Worm (Caenorhabditis elegans) whole organism, L1 larva: Measurements from ENCODE around the gene C35D10.12.
A peak's percentile ranks its signal among the peaks of the same experiment; 100 is the strongest.

Experiments used
- C04F5.9 ChIP-seq: sonication (generic microtip); optimal IDR thresholded peaks from 2 replicates; lab custom pipeline; 2016; ENCODE audit warnings: missing genetic modification characterization, missing compliant biosample characterization
- C16A3.4 ChIP-seq: fragments of 150-350 bp; optimal IDR thresholded peaks from 2 replicates; lab custom pipeline; 2014; ENCODE audit warnings: missing biosample characterization, missing genetic modification characterization
- C34B4.2 ChIP-seq: sonication (generic microtip); optimal IDR thresholded peaks from 2 replicates; lab custom pipeline; 2017; ENCODE audit warnings: mild to moderate bottlenecking, missing genetic modification characterization, missing compliant biosample characterization
- F16B12.6 ChIP-seq: fragments of 150-350 bp; optimal IDR thresholded peaks from 2 replicates; lab custom pipeline; 2014; ENCODE audit warnings: missing biosample characterization, missing genetic modification characterization
- aha-1 ChIP-seq: fragments of 150-350 bp; optimal IDR thresholded peaks from 2 replicates; lab custom pipeline; 2014; ENCODE audit warnings: missing biosample characterization, missing genetic modification characterization
- aly-2 ChIP-seq: fragments of 150-350 bp; optimal IDR thresholded peaks from 2 replicates; lab custom pipeline; 2014; ENCODE audit warnings: missing biosample characterization, missing genetic modification characterization
- blmp-1 ChIP-seq: fragments of 150-350 bp; optimal IDR thresholded peaks from 2 replicates; lab custom pipeline; 2014; ENCODE audit warnings: missing biosample characterization, missing genetic modification characterization
- ceh-8 ChIP-seq: fragments of 200-800 bp; sonication (Bioruptor generic); optimal IDR thresholded peaks from 2 replicates; lab custom pipeline; 2018; ENCODE audit warnings: mild to moderate bottlenecking, missing genetic modification characterization, moderate library complexity, missing compliant biosample characterization
- ceh-90 ChIP-seq: sonication (generic microtip); optimal IDR thresholded peaks from 2 replicates; lab custom pipeline; 2016; ENCODE audit warnings: missing genetic modification characterization, missing compliant biosample characterization
- dpl-1 ChIP-seq, 3 experiments: fragments of 150-350 bp in 2 of 3; sonication (generic microtip) in 1 of 3; optimal IDR thresholded peaks; 2 replicates each; lab custom pipeline; 2014 to 2017; ENCODE audit warnings: missing biosample characterization in 3 of 3, missing genetic modification characterization in 3 of 3, missing genetic modification reagents in 3 of 3
- dsc-1 ChIP-seq: sonication (generic microtip); optimal IDR thresholded peaks from 2 replicates; lab custom pipeline; 2016; ENCODE audit warnings: mild to moderate bottlenecking, missing genetic modification characterization, missing compliant biosample characterization
- efl-1 ChIP-seq, 4 experiments: fragments of 150-350 bp; optimal IDR thresholded peaks in 3 of 4; peaks in 1 of 4; 1 replicate in 1 of 4; 2 replicates in 3 of 4; lab custom pipeline; 2014; ENCODE audit warnings: missing biosample characterization in 2 of 4, missing genetic modification characterization in 2 of 4, missing genetic modification reagents in 2 of 4
- efl-3 ChIP-seq: fragments of 200-800 bp; sonication (Bioruptor generic); optimal IDR thresholded peaks from 2 replicates; lab custom pipeline; 2018; ENCODE audit warnings: mild to moderate bottlenecking, missing genetic modification characterization, missing compliant biosample characterization
- elt-2 ChIP-seq: sonication (generic microtip); optimal IDR thresholded peaks from 2 replicates; lab custom pipeline; 2016; ENCODE audit warnings: missing genetic modification characterization, mild to moderate bottlenecking, inconsistent platforms, missing compliant biosample characterization, missing genetic modification reagents
- fkh-8 ChIP-seq: sonication (generic microtip); optimal IDR thresholded peaks from 2 replicates; lab custom pipeline; 2016; ENCODE audit warnings: mild to moderate bottlenecking, missing genetic modification characterization, missing compliant biosample characterization
- fos-1 ChIP-seq: fragments of 150-350 bp; optimal IDR thresholded peaks from 2 replicates; lab custom pipeline; 2014; ENCODE audit warnings: missing biosample characterization, missing genetic modification characterization
- grh-1 ChIP-seq: fragments of 200-800 bp; sonication (Bioruptor generic); IDR thresholded peaks from 2 replicates; pipeline ENCODE4 v1.3.6; 2022; ENCODE audit warnings: missing genetic modification reagents, missing genetic modification characterization, missing compliant biosample characterization
- hpl-2 ChIP-seq: fragments of 150-350 bp; optimal IDR thresholded peaks from 2 replicates; lab custom pipeline; 2014; ENCODE audit warnings: missing biosample characterization, missing genetic modification reagents, missing genetic modification characterization
- isw-1 ChIP-seq: fragments of 200-800 bp; sonication (Bioruptor generic); IDR thresholded peaks from 2 replicates; pipeline ENCODE4 v1.3.6; 2022; ENCODE audit warnings: missing genetic modification characterization, missing compliant biosample characterization
- jun-1 ChIP-seq: fragments of 150-350 bp; optimal IDR thresholded peaks from 2 replicates; lab custom pipeline; 2014; ENCODE audit warnings: missing biosample characterization, missing genetic modification reagents, missing genetic modification characterization
- lin-13 ChIP-seq: fragments of 150-350 bp; optimal IDR thresholded peaks from 2 replicates; lab custom pipeline; 2014; ENCODE audit warnings: missing biosample characterization, missing genetic modification reagents, missing genetic modification characterization
- lin-14 ChIP-seq: fragments of 200-800 bp; sonication (Bioruptor generic); optimal IDR thresholded peaks from 2 replicates; lab custom pipeline; 2018; ENCODE audit warnings: mild to moderate bottlenecking, missing genetic modification characterization, moderate library complexity, missing compliant biosample characterization
- lin-39 ChIP-seq: fragments of 150-350 bp; optimal IDR thresholded peaks from 2 replicates; lab custom pipeline; 2014; ENCODE audit warnings: missing biosample characterization, missing genetic modification reagents, missing genetic modification characterization
- lsy-2 ChIP-seq, 2 experiments: fragments of 150-350 bp; optimal IDR thresholded peaks; 2 replicates each; lab custom pipeline; 2014; ENCODE audit warnings: missing biosample characterization in 2 of 2, missing genetic modification characterization in 2 of 2
- mab-9 ChIP-seq: fragments of 200-800 bp; sonication (Bioruptor generic); IDR thresholded peaks from 2 replicates; pipeline ENCODE4 v1.3.6; 2022; ENCODE audit warnings: missing genetic modification reagents, missing genetic modification characterization, missing compliant biosample characterization
- mep-1 ChIP-seq: fragments of 150-350 bp; optimal IDR thresholded peaks from 2 replicates; lab custom pipeline; 2014; ENCODE audit warnings: missing biosample characterization, missing genetic modification characterization
- nhr-11 ChIP-seq: fragments of 150-350 bp; optimal IDR thresholded peaks from 2 replicates; lab custom pipeline; 2014; ENCODE audit warnings: missing biosample characterization, missing genetic modification characterization
- nhr-12 ChIP-seq: sonication (generic microtip); optimal IDR thresholded peaks from 2 replicates; lab custom pipeline; 2017; ENCODE audit warnings: missing biosample characterization, missing genetic modification characterization
- nhr-19 ChIP-seq: fragments of 200-800 bp; sonication (Bioruptor generic); conservative IDR thresholded peaks from 2 replicates; pipeline ENCODE4 v1.3.6; 2022; ENCODE audit warnings: missing genetic modification characterization, missing compliant biosample characterization
- nhr-47 ChIP-seq: sonication (generic microtip); optimal IDR thresholded peaks from 2 replicates; lab custom pipeline; 2016; ENCODE audit warnings: mild to moderate bottlenecking, missing genetic modification characterization, moderate library complexity, missing compliant biosample characterization
- nhr-76 ChIP-seq: sonication (generic microtip); optimal IDR thresholded peaks from 2 replicates; lab custom pipeline; 2017; ENCODE audit warnings: missing biosample characterization, missing genetic modification characterization
- pag-3 ChIP-seq: sonication (generic microtip); optimal IDR thresholded peaks from 2 replicates; lab custom pipeline; 2017; ENCODE audit warnings: missing genetic modification characterization, mild to moderate bottlenecking, missing compliant biosample characterization, antibody characterized with exemption, borderline replicate concordance; ENCODE audit not compliant: insufficient read depth
- snpc-4 ChIP-seq: fragments of 150-350 bp; optimal IDR thresholded peaks from 2 replicates; lab custom pipeline; 2014; ENCODE audit warnings: missing biosample characterization, missing genetic modification characterization
- sox-4 ChIP-seq: sonication (generic microtip); optimal IDR thresholded peaks from 2 replicates; lab custom pipeline; 2016; ENCODE audit warnings: missing genetic modification characterization, missing compliant biosample characterization
- sup-37 ChIP-seq: fragments of 200-800 bp; sonication (Bioruptor generic); optimal IDR thresholded peaks from 2 replicates; lab custom pipeline; 2018; ENCODE audit warnings: mild to moderate bottlenecking, missing genetic modification characterization, missing compliant biosample characterization
- tbx-2 ChIP-seq: sonication (generic microtip); optimal IDR thresholded peaks from 2 replicates; lab custom pipeline; 2016; ENCODE audit warnings: missing genetic modification characterization, missing compliant biosample characterization
- tlp-1 ChIP-seq: fragments of 150-350 bp; optimal IDR thresholded peaks from 2 replicates; lab custom pipeline; 2014; ENCODE audit warnings: missing biosample characterization, missing genetic modification characterization
- unc-130 ChIP-seq: fragments of 150-350 bp; optimal IDR thresholded peaks from 2 replicates; lab custom pipeline; 2017; ENCODE audit warnings: missing biosample characterization, missing genetic modification characterization, inconsistent platforms
- unc-62 ChIP-seq: fragments of 150-350 bp; optimal IDR thresholded peaks from 2 replicates; lab custom pipeline; 2014; ENCODE audit warnings: missing biosample characterization, missing genetic modification reagents, missing genetic modification characterization
- unc-86 ChIP-seq: sonication (generic microtip); optimal IDR thresholded peaks from 2 replicates; lab custom pipeline; 2016; ENCODE audit warnings: missing genetic modification characterization, missing compliant biosample characterization
- xbp-1 ChIP-seq: sonication (generic microtip); optimal IDR thresholded peaks from 2 replicates; lab custom pipeline; 2016; ENCODE audit warnings: missing genetic modification characterization, missing compliant biosample characterization
- zag-1 ChIP-seq: fragments of 150-350 bp; optimal IDR thresholded peaks from 2 replicates; lab custom pipeline; 2014; ENCODE audit warnings: missing biosample characterization, missing genetic modification characterization
- zip-4 ChIP-seq: fragments of 200-800 bp; sonication (Bioruptor generic); optimal IDR thresholded peaks from 2 replicates; lab custom pipeline; 2018; ENCODE audit warnings: mild to moderate bottlenecking, missing genetic modification characterization, moderate library complexity, missing compliant biosample characterization
- ztf-11 ChIP-seq, 2 experiments: sonication (generic microtip); optimal IDR thresholded peaks; 2 replicates each; lab custom pipeline; 2016 to 2017; ENCODE audit warnings: missing genetic modification characterization in 2 of 2, missing biosample characterization in 1 of 2, missing compliant biosample characterization in 1 of 2
- ztf-4 ChIP-seq: fragments of 150-350 bp; optimal IDR thresholded peaks from 2 replicates; lab custom pipeline; 2014; ENCODE audit warnings: missing biosample characterization, missing genetic modification characterization

C35D10.12 gene

DNA sequence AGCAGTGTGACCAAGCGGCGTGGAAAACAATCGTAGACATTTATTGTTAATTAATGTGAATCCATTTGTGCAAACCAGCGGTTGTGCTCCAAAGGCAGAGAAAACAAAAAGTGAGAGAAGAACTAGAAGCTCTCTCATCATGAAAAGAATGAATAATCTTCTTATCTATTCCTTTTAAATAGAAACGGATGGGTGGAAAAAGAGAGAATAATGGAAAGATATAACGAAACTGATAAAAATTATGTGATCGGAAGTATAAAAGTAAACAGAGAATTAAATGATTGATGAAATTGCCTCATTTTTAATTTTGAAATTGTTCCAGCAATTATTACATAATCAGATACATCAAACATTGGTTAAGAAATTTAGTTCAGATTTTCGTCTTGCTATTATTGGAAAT is 8.9 kb upstream of the C35D10.12 start, which contains the start of gene clec-5:
Gene clec-5 (minus strand): TSS at position 178 of the 400 bp plus-strand sequence.
- TF ChIP-seq jun-1 (tag; lab: Kevin White, UChicago) (peak; percentile 29), ztf-11 (tag; optimal IDR thresholded peaks at IDR 0.05; lab: Kevin White, UChicago) (no peak), elt-2 (tag; lab: Kevin White, UChicago) (peak; percentile 40)

- no peak for TF ChIP-seq C16A3.4 (tag; lab: Kevin White, UChicago)
- peak; percentile 55 for TF ChIP-seq elt-2 (tag; lab: Kevin White, UChicago)
- TF ChIP-seq efl-1 (optimal IDR thresholded peaks at IDR 0.05; lab: Kevin White, UChicago): no peak
- peak in 1 of 2 experiments; percentile 70 for TF ChIP-seq efl-1 (GFP tag; optimal IDR thresholded peaks at IDR 0.05 in 1 of 2; lab: Kevin White, UChicago)
Observed at ce11 chrIII:4881955-4882354, 7.4 kb upstream of the C35D10.12 start.

- TF ChIP-seq unc-86 (tag; lab: Kevin White, UChicago): no peak
- TF ChIP-seq ztf-4 (tag; lab: Kevin White, UChicago): no peak
- no peak for TF ChIP-seq ceh-8 (GFP tag; lab: Kevin White, UChicago)
- TF ChIP-seq isw-1 (GFP tag; lab: Robert Waterston, UW): no peak
- no peak for TF ChIP-seq efl-1 (optimal IDR thresholded peaks at IDR 0.05; lab: Kevin White, UChicago)
- TF ChIP-seq efl-1 (GFP tag; optimal IDR thresholded peaks at IDR 0.05 in 1 of 2; lab: Kevin White, UChicago): peak in 1 of 2 experiments; percentile 74
Observed at ce11 chrIII:4879445-4879844, 4.9 kb upstream of the C35D10.12 start, which contains the start of gene C35D10.1. TSS of gene C35D10.1 (plus strand) at chrIII:4879745.

- TF ChIP-seq F16B12.6: peak; percentile 4
- TF ChIP-seq ztf-11 (tag; optimal IDR thresholded peaks at IDR 0.05; lab: Kevin White, UChicago): no peak
- TF ChIP-seq nhr-12 (tag; lab: Kevin White, UChicago): no peak
- peak; percentile 42 to 73 for TF ChIP-seq lsy-2 (tag; optimal IDR thresholded peaks at IDR 0.05; lab: Kevin White, UChicago)
- peak; percentile 39 for TF ChIP-seq mep-1
- TF ChIP-seq C04F5.9: peak; percentile 5
- no peak for TF ChIP-seq C34B4.2
- no peak for TF ChIP-seq nhr-11
- TF ChIP-seq xbp-1 (tag; lab: Kevin White, UChicago): peak; percentile 36
- TF ChIP-seq isw-1 (GFP tag; lab: Robert Waterston, UW): no peak
- TF ChIP-seq unc-86 (tag; lab: Kevin White, UChicago): no peak
- TF ChIP-seq sox-4: no peak
- peak; percentile 27 for TF ChIP-seq tbx-2
- TF ChIP-seq tlp-1 (tag; lab: Kevin White, UChicago): no peak
- TF ChIP-seq snpc-4 (tag; lab: Kevin White, UChicago): no peak
- no peak for TF ChIP-seq aha-1 (tag; lab: Kevin White, UChicago)
- no peak for TF ChIP-seq unc-62 (GFP tag; lab: Kevin White, UChicago)
- no peak for TF ChIP-seq zip-4 (GFP tag; lab: Kevin White, UChicago)
- no peak for TF ChIP-seq efl-3
- TF ChIP-seq pag-3 (tag; lab: Kevin White, UChicago): no peak
- TF ChIP-seq nhr-76 (tag; lab: Kevin White, UChicago): no peak
- TF ChIP-seq jun-1 (tag; lab: Kevin White, UChicago): no peak
- TF ChIP-seq blmp-1: peak; percentile 46
- TF ChIP-seq hpl-2: no peak
- TF ChIP-seq grh-1 (GFP tag; lab: Robert Waterston, UW): no peak
- peak; percentile 20; the same call in 1 of the 2 replicates for TF ChIP-seq nhr-19 (GFP tag; lab: Robert Waterston, UW)
- TF ChIP-seq lin-14: peak; percentile 18
- TF ChIP-seq ceh-90 (tag; lab: Kevin White, UChicago): no peak
- TF ChIP-seq sup-37: no peak
- no peak for TF ChIP-seq mab-9
- TF ChIP-seq ztf-4 (tag; lab: Kevin White, UChicago): no peak
- TF ChIP-seq dsc-1 (tag; lab: Kevin White, UChicago): no peak
- TF ChIP-seq zag-1: no peak
- TF ChIP-seq lin-39 (tag; lab: Kevin White, UChicago): no peak
- no peak for TF ChIP-seq aly-2 (tag; lab: Kevin White, UChicago)
- TF ChIP-seq unc-130: no peak
- peak; percentile 84 to 92 (median 89) for TF ChIP-seq dpl-1 (GFP tag; optimal IDR thresholded peaks at IDR 0.05; lab: Kevin White, UChicago)
- TF ChIP-seq fos-1: peak; percentile 38
- peak; percentile 16 for TF ChIP-seq fkh-8
- peak; percentile 48 for TF ChIP-seq nhr-47
- no peak for TF ChIP-seq lin-13 (GFP tag; lab: Kevin White, UChicago)
Observed at ce11 chrIII:4878281-4878680, 3.7 kb upstream of the C35D10.12 start, which contains the start of the genes tost-1 and arx-6. TSS of gene tost-1 (minus strand) at chrIII:4878311. TSS of gene arx-6 (plus strand) at chrIII:4878658.
